Worm (Caenorhabditis elegans) whole organism, L4/young adult: ENCODE measurements around the gene sre-24.

Experiments used
- W03F9.2 ChIP-seq: fragments of 150-350 bp; optimal IDR thresholded peaks from 2 replicates; lab custom pipeline; 2014; ENCODE audit warnings: missing biosample characterization, missing genetic modification characterization
- him-1 ChIP-seq: sonication (generic microtip); optimal IDR thresholded peaks from 2 replicates; lab custom pipeline; 2016; ENCODE audit warnings: missing genotype, missing genetic modification reagents, missing genetic modification characterization, missing compliant biosample characterization

ce11 chrV:2855473-2855872 is 29.0 kb upstream of the sre-24 start, which contains the start of gene srj-57:
- TF ChIP-seq him-1 (tag; lab: Kevin White, UChicago) (no peak), W03F9.2 (tag; lab: Kevin White, UChicago) (no peak)
